Worm (Caenorhabditis elegans) whole organism, L1 larva: ENCODE data around the gene fipr-20.

Experiments used
- aha-1 ChIP-seq: fragments of 150-350 bp; optimal IDR thresholded peaks from 2 replicates; lab custom pipeline; 2014; ENCODE audit warnings: missing biosample characterization, missing genetic modification characterization
- ama-1 ChIP-seq: fragments of 150-350 bp; optimal IDR thresholded peaks from 2 replicates; lab custom pipeline; 2014
- dpl-1 ChIP-seq, 3 experiments: fragments of 150-350 bp in 2 of 3; sonication (generic microtip) in 1 of 3; optimal IDR thresholded peaks; 2 replicates each; lab custom pipeline; 2014 to 2017; ENCODE audit warnings: missing biosample characterization in 3 of 3, missing genetic modification characterization in 3 of 3, missing genetic modification reagents in 3 of 3
- efl-3 ChIP-seq: fragments of 200-800 bp; sonication (Bioruptor generic); optimal IDR thresholded peaks from 2 replicates; lab custom pipeline; 2018; ENCODE audit warnings: mild to moderate bottlenecking, missing genetic modification characterization, missing compliant biosample characterization
- elt-3 ChIP-seq, 6 experiments: fragments of 150-350 bp in 1 of 6; sonication (generic microtip); optimal IDR thresholded peaks; 2 replicates each; lab custom pipeline; 2017 to 2018; ENCODE audit warnings: missing biosample characterization in 6 of 6, missing genetic modification characterization in 6 of 6, inconsistent platforms in 1 of 6
- lin-13 ChIP-seq: fragments of 150-350 bp; optimal IDR thresholded peaks from 2 replicates; lab custom pipeline; 2014; ENCODE audit warnings: missing biosample characterization, missing genetic modification reagents, missing genetic modification characterization
- lin-15B ChIP-seq: fragments of 150-350 bp; sonication (generic microtip); optimal IDR thresholded peaks from 3 replicates; lab custom pipeline; 2014; ENCODE audit warnings: missing biosample characterization, missing genetic modification characterization
- lin-39 ChIP-seq: fragments of 150-350 bp; optimal IDR thresholded peaks from 2 replicates; lab custom pipeline; 2014; ENCODE audit warnings: missing biosample characterization, missing genetic modification reagents, missing genetic modification characterization
- mep-1 ChIP-seq: fragments of 150-350 bp; optimal IDR thresholded peaks from 2 replicates; lab custom pipeline; 2014; ENCODE audit warnings: missing biosample characterization, missing genetic modification characterization
- nhr-84 ChIP-seq: sonication (generic microtip); optimal IDR thresholded peaks from 2 replicates; lab custom pipeline; 2017; ENCODE audit warnings: missing biosample characterization, missing genetic modification characterization
- nhr-85 ChIP-seq: sonication (generic microtip); peaks from one replicate; lab custom pipeline; 2016; ENCODE audit warnings: missing genetic modification characterization, inconsistent platforms, missing compliant biosample characterization
- rnt-1 ChIP-seq: sonication (generic microtip); optimal IDR thresholded peaks from 2 replicates; lab custom pipeline; 2016; ENCODE audit warnings: mild to moderate bottlenecking, missing genetic modification characterization, moderate library complexity, missing compliant biosample characterization
- unc-86 ChIP-seq: sonication (generic microtip); optimal IDR thresholded peaks from 2 replicates; lab custom pipeline; 2016; ENCODE audit warnings: missing genetic modification characterization, missing compliant biosample characterization

- no peak for TF ChIP-seq elt-3 (tag; optimal IDR thresholded peaks at IDR 0.05; lab: Kevin White, UChicago)
- no peak for TF ChIP-seq unc-86
- TF ChIP-seq nhr-85 (tag; lab: Kevin White, UChicago): no peak
- no peak for TF ChIP-seq ama-1 (lab: Kevin White, UChicago)
- no peak for TF ChIP-seq lin-15B (tag; lab: Kevin White, UChicago)
- no peak for TF ChIP-seq mep-1 (tag; lab: Kevin White, UChicago)
- TF ChIP-seq lin-39 (tag; lab: Kevin White, UChicago): no peak
- no peak for TF ChIP-seq aha-1 (tag; lab: Kevin White, UChicago)
- no peak for TF ChIP-seq efl-3 (GFP tag; lab: Kevin White, UChicago)
- TF ChIP-seq dpl-1 (GFP tag; optimal IDR thresholded peaks at IDR 0.05; lab: Kevin White, UChicago): no peak
- no peak for TF ChIP-seq nhr-84 (tag; lab: Kevin White, UChicago)
- TF ChIP-seq rnt-1: no peak
- TF ChIP-seq lin-13: no peak
These were observed 2.2 kb downstream of the fipr-20 start, which contains the start of gene mls-1 for ce11 chrIII:7460018-7460417.
